Fruit fly (Drosophila melanogaster): ENCODE results near the gene RunxB.

DNA sequence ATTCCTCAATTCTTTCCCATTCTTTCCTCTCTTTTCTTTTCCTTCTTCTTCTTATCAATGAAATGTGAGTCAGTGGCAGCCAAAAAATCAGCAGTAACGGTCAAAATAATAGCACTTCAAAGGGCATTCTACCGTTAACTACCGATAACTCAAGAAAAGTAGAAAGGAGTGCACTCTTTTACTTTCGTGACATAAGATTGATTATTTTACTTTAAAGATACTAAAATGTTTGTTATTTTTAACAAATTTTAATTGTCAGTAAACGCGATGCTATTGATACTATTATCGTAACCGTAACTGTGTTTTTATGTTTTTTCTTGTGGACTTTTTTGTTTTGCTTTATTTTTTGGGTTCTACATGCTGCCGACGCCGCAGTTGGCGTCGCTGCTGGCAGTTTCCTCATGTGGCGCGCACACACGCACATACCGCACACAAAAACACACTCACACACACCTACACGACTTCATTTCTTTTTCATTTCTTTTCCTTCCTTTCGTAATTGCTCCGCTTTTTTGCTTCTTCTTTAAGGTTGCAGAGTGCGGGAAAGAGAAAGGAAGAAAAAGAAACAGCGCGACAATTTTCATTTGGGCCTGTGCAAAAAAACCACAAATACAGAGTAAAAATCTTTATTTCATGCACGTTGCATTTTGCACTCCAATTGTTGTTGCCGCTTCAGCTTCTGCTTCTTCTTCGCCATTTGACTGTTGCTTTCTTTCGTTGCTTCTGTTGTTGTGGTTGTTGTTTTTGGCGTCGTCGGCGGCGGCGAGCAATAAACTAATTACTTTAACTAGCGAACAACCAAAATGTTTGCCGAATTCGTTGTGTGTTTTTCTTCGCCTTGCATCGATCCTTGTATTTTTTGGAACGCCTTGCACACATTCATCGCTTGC is 28.5 kb upstream of the RunxB start:
- TF ChIP-seq cnc (optimal IDR thresholded peaks at IDR 0.05), result no peak
- TF ChIP-seq Crg-1 (GFP tag; optimal IDR thresholded peaks at IDR 0.05), result no peak
- no peak for TF ChIP-seq Clk (GFP tag; optimal IDR thresholded peaks at IDR 0.05)
